Worm (Caenorhabditis elegans) whole organism, early embryonic: Measurements from ENCODE around the gene C53A5.2.

Source experiments
- ama-1 ChIP-seq: fragments of 150-350 bp; optimal IDR thresholded peaks from 2 replicates; lab custom pipeline; 2014
- hmbx-1 ChIP-seq: sonication (generic microtip); optimal IDR thresholded peaks from 2 replicates; lab custom pipeline; 2016; ENCODE audit warnings: mild to moderate bottlenecking, missing genetic modification characterization, missing compliant biosample characterization
- pes-1 ChIP-seq: fragments of 200-800 bp; sonication (Bioruptor generic); IDR thresholded peaks from 2 replicates; pipeline ENCODE4 v1.3.6; 2022; ENCODE audit warnings: missing genetic modification reagents, missing genetic modification characterization, missing compliant biosample characterization
- sea-1 ChIP-seq: fragments of 200-800 bp; sonication (Bioruptor generic); conservative IDR thresholded peaks from 2 replicates; pipeline ENCODE4 v1.3.6; 2022; ENCODE audit warnings: missing genetic modification characterization, missing compliant biosample characterization

DNA sequence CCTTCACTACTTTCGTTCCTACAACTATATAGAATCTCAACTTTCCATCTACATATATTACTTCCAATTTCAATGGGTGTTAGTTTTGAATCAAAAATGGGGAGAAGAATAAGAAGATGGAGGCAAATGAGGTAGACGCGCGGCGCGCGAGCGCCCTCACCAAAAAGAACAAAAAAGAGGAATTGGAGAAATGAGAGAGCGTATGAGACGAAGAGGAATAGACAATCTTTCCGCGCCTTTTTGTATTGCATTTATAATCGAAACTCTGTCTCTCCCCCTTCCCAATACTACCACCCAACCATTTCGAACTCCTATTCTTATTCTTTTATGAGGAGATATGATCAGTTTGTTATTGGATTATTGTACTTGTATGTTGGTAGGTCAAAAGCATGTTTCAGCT lies 22.5 kb downstream of the C53A5.2 start:
- TF ChIP-seq ama-1 (no peak), hmbx-1 (tag; lab: Kevin White, UChicago) (no peak), pes-1 (GFP tag; lab: Robert Waterston, UW) (no peak), sea-1 (GFP tag; lab: Robert Waterston, UW) (no peak)
